Worm (Caenorhabditis elegans) whole organism, midembryonic: ENCODE data around the gene dmd-10.

Experiments used
- T22C8.4 ChIP-seq: fragments of 200-800 bp; sonication (Bioruptor generic); IDR thresholded peaks from 2 replicates; pipeline ENCODE4 v1.3.6; 2022; ENCODE audit warnings: missing genetic modification characterization, missing compliant biosample characterization
- cog-1 ChIP-seq: sonication (generic microtip); optimal IDR thresholded peaks from 2 replicates; lab custom pipeline; 2016; ENCODE audit warnings: missing genetic modification characterization, missing compliant biosample characterization
- flt-1 ChIP-seq: fragments of 200-800 bp; sonication (Bioruptor generic); IDR thresholded peaks from 2 replicates; pipeline ENCODE4 v1.3.6; 2022; ENCODE audit warnings: missing genetic modification characterization, missing compliant biosample characterization
- klf-2 ChIP-seq: fragments of 200-800 bp; sonication (Bioruptor generic); conservative IDR thresholded peaks from 2 replicates; pipeline ENCODE4 v1.3.6; 2022; ENCODE audit warnings: missing genetic modification reagents, missing genetic modification characterization, missing compliant biosample characterization
- med-1 ChIP-seq: sonication (generic microtip); optimal IDR thresholded peaks from 2 replicates; lab custom pipeline; 2017; ENCODE audit warnings: missing genetic modification characterization, mild to moderate bottlenecking, missing compliant biosample characterization, antibody characterized with exemption, missing genetic modification reagents; ENCODE audit not compliant: insufficient read depth
- ref-1 ChIP-seq: fragments of 200-800 bp; sonication (Bioruptor generic); conservative IDR thresholded peaks from 2 replicates; pipeline ENCODE4 v1.3.6; 2022; ENCODE audit warnings: missing genetic modification reagents, missing genetic modification characterization, missing compliant biosample characterization
- tab-1 ChIP-seq: fragments of 200-800 bp; sonication (Bioruptor generic); IDR thresholded peaks from 2 replicates; pipeline ENCODE4 v1.3.6; 2022; ENCODE audit warnings: missing genetic modification characterization, missing compliant biosample characterization
- ztf-23 ChIP-seq: fragments of 200-800 bp; sonication (Bioruptor generic); IDR thresholded peaks from 2 replicates; pipeline ENCODE4 v1.3.6; 2022; ENCODE audit warnings: missing genetic modification reagents, missing genetic modification characterization, missing compliant biosample characterization
- ztf-29 ChIP-seq: fragments of 200-800 bp; sonication (Bioruptor generic); IDR thresholded peaks from 2 replicates; pipeline ENCODE4 v1.3.6; 2022; ENCODE audit warnings: missing genetic modification reagents, missing genetic modification characterization, missing compliant biosample characterization

The dmd-10 gene

ce11 chrV:13264245-13264644 lies 27.8 kb upstream of the dmd-10 start, which contains the start of gene zip-5:
Gene zip-5 (plus strand): TSS chrV:13264545.
- TF ChIP-seq ref-1 (GFP tag; lab: Robert Waterston, UW) (no peak), tab-1 (no peak), cog-1 (no peak), ztf-29 (GFP tag; lab: Robert Waterston, UW) (no peak), flt-1 (GFP tag; lab: Robert Waterston, UW) (no peak)

- no peak for TF ChIP-seq T22C8.4
- TF ChIP-seq med-1 (GFP tag; lab: Kevin White, UChicago) = no peak
- TF ChIP-seq cog-1 = no peak
- TF ChIP-seq ztf-29 (GFP tag; lab: Robert Waterston, UW) = no peak
- TF ChIP-seq klf-2 (GFP tag; lab: Robert Waterston, UW) = no peak
- no peak for TF ChIP-seq ztf-23
- TF ChIP-seq flt-1 (GFP tag; lab: Robert Waterston, UW) = no peak
- no peak for TF ChIP-seq ref-1 (GFP tag; lab: Robert Waterston, UW)
- no peak for TF ChIP-seq tab-1
Observed at ce11 chrV:13262781-13263318, 26.4 kb upstream of the dmd-10 start.

- TF ChIP-seq med-1 (GFP tag; lab: Kevin White, UChicago) (no peak), ref-1 (GFP tag; lab: Robert Waterston, UW) (no peak), flt-1 (GFP tag; lab: Robert Waterston, UW) (no peak), klf-2 (GFP tag; lab: Robert Waterston, UW) (no peak), ztf-29 (GFP tag; lab: Robert Waterston, UW) (no peak), tab-1 (no peak), cog-1 (no peak), ztf-23 (no peak), T22C8.4 (no peak)
Observed at ce11 chrV:13259527-13259926, 23.1 kb upstream of the dmd-10 start.

ce11 chrV:13258909-13259361 lies 22.5 kb upstream of the dmd-10 start, which contains the start of gene C34D1.4:
Gene C34D1.4 (minus strand): TSS chrV:13259311.
- no peak for TF ChIP-seq flt-1 (GFP tag; lab: Robert Waterston, UW)
- TF ChIP-seq klf-2 (GFP tag; lab: Robert Waterston, UW) = no peak
- no peak for TF ChIP-seq ztf-23
- no peak for TF ChIP-seq cog-1
- no peak for TF ChIP-seq tab-1
- no peak for TF ChIP-seq ref-1 (GFP tag; lab: Robert Waterston, UW)
- TF ChIP-seq T22C8.4 = no peak
- no peak for TF ChIP-seq med-1 (GFP tag; lab: Kevin White, UChicago)
- no peak for TF ChIP-seq ztf-29 (GFP tag; lab: Robert Waterston, UW)

ce11 chrV:13252862-13253261 lies 16.5 kb upstream of the dmd-10 start:
- TF ChIP-seq med-1 (GFP tag; lab: Kevin White, UChicago) (no peak), ztf-29 (GFP tag; lab: Robert Waterston, UW) (no peak), T22C8.4 (no peak)

- TF ChIP-seq klf-2 (GFP tag; lab: Robert Waterston, UW) (no peak), flt-1 (GFP tag; lab: Robert Waterston, UW) (no peak), tab-1 (no peak), ztf-23 (no peak), cog-1 (no peak), ref-1 (GFP tag; lab: Robert Waterston, UW) (no peak), ztf-29 (GFP tag; lab: Robert Waterston, UW) (no peak), T22C8.4 (no peak), med-1 (GFP tag; lab: Kevin White, UChicago) (no peak)
Observed at ce11 chrV:13249436-13249835, 13.0 kb upstream of the dmd-10 start, which contains the start of gene odr-3. Gene odr-3 (minus strand): TSS chrV:13249536.

- no peak for TF ChIP-seq klf-2 (GFP tag; lab: Robert Waterston, UW)
- TF ChIP-seq tab-1 = no peak
- no peak for TF ChIP-seq ref-1 (GFP tag; lab: Robert Waterston, UW)
- no peak for TF ChIP-seq cog-1
- TF ChIP-seq med-1 (GFP tag; lab: Kevin White, UChicago) = no peak
- TF ChIP-seq ztf-23 = no peak
- TF ChIP-seq flt-1 (GFP tag; lab: Robert Waterston, UW) = no peak
- no peak for TF ChIP-seq ztf-29 (GFP tag; lab: Robert Waterston, UW)
- no peak for TF ChIP-seq T22C8.4
Observed at ce11 chrV:13243205-13243604, 6.8 kb upstream of the dmd-10 start.

ce11 chrV:13239720-13240119 lies 3.3 kb upstream of the dmd-10 start:
- 0 out of 2 replicates have a peak, but pooled peaks have one; percentile 41 for TF ChIP-seq tab-1

- TF ChIP-seq tab-1 (no peak), ref-1 (GFP tag; lab: Robert Waterston, UW) (no peak), med-1 (GFP tag; lab: Kevin White, UChicago) (no peak), T22C8.4 (no peak), klf-2 (GFP tag; lab: Robert Waterston, UW) (no peak), ztf-23 (no peak), flt-1 (GFP tag; lab: Robert Waterston, UW) (no peak), cog-1 (no peak), ztf-29 (GFP tag; lab: Robert Waterston, UW) (no peak)
Observed at ce11 chrV:13235313-13235712, 1.1 kb downstream of the dmd-10 start.

- TF ChIP-seq med-1 (GFP tag; lab: Kevin White, UChicago) (no peak), ztf-23 (no peak), cog-1 (no peak), flt-1 (GFP tag; lab: Robert Waterston, UW) (no peak), ref-1 (GFP tag; lab: Robert Waterston, UW) (no peak), T22C8.4 (no peak), tab-1 (no peak)
Observed at ce11 chrV:13229538-13229937, 6.9 kb downstream of the dmd-10 start.
